Fruit fly (Drosophila melanogaster): ENCODE data around the gene CG5070.

- TF ChIP-seq Lpt (GFP tag; optimal IDR thresholded peaks at IDR 0.05) (no peak), CG8119 (GFP tag; IDR thresholded peaks at IDR 0.05) (no peak), topi (GFP tag; optimal IDR thresholded peaks at IDR 0.05) (peak; percentile 14), fd85E (GFP tag; optimal IDR thresholded peaks at IDR 0.05) (no peak)
These were observed 27.2 kb upstream of the CG5070 start for dm6 chrX:17175558-17176189.
